Fruit fly (Drosophila melanogaster) whole organism: ENCODE measurements around the gene CG5866.

Experiments used
- CG8478 ChIP-seq: fragments of >200 bp; optimal IDR thresholded peaks from 2 replicates; lab custom pipeline; 2018; ENCODE audit warnings: inconsistent platforms
- Dll ChIP-seq: fragments of >200 bp; optimal IDR thresholded peaks from 2 replicates; lab custom pipeline; 2017
- EcR ChIP-seq, 2 experiments: fragments of >200 bp; optimal IDR thresholded peaks; 2 replicates each; lab custom pipeline; 2017; ENCODE audit warnings: missing biosample characterization in 2 of 2, missing genetic modification characterization in 2 of 2, missing genetic modification reagents in 2 of 2
- pan ChIP-seq: fragments of >200 bp; optimal IDR thresholded peaks from 2 replicates; lab custom pipeline; 2017
- psq ChIP-seq: fragments of >200 bp; optimal IDR thresholded peaks from 2 replicates; lab custom pipeline; 2017
- usp ChIP-seq: fragments of >200 bp; optimal IDR thresholded peaks from 2 replicates; lab custom pipeline; 2017; ENCODE audit warnings: missing biosample characterization, missing genetic modification characterization, mixed read lengths

DNA sequence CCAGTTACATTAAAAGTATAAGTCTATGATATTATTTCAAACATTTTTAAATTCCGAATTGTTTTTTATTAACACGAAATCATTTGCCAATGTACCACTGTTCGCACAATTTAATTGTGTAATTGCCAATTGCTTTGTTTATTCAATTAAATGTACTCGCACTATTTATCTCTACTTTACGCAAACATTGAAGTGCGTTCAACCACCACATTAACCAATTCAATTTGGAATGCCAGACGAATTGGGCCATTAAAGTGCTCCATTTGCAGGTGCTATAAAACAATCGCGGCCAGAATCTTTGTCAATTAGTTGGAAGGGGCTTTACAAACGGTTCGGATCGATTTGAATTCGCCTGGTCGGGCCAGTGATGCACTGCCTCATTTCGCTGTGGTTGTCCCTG lies 4.7 kb upstream of the CG5866 start, which contains the start of gene CG5863:
- TF ChIP-seq usp (GFP tag; lab: Kevin White, UChicago) (no peak), CG8478 (lab: Kevin White, UChicago) (no peak), EcR (GFP tag; optimal IDR thresholded peaks at IDR 0.05; lab: Kevin White, UChicago) (no peak), Dll (lab: Kevin White, UChicago) (no peak), pan (no peak), psq (no peak)
